Worm (Caenorhabditis elegans) whole organism, dauer: ENCODE measurements around the gene bus-17.

ENCODE experiments used
- unc-62 ChIP-seq: sonication (generic microtip); optimal IDR thresholded peaks from 2 replicates; lab custom pipeline; 2017; ENCODE audit warnings: missing biosample characterization, missing genetic modification reagents, missing genetic modification characterization

Gene bus-17

ce11 chrX:15716971-15717370 is 49.2 kb downstream of the bus-17 start:
- no peak for TF ChIP-seq unc-62

- no peak for TF ChIP-seq unc-62
Observed at ce11 chrX:15713189-15713588, 53.0 kb downstream of the bus-17 start.

ce11 chrX:15709594-15709993 is 56.6 kb downstream of the bus-17 start:
- TF ChIP-seq unc-62, result no peak

- TF ChIP-seq unc-62, result no peak
Observed at ce11 chrX:15707913-15708312, 58.2 kb downstream of the bus-17 start, which contains the start of gene nhr-48. TSS of gene nhr-48 (plus strand) at chrX:15708213.
